Worm (Caenorhabditis elegans) whole organism, L2 larva: ENCODE measurements around the gene F32G8.3.
A peak's percentile ranks its signal among the peaks of the same experiment; 100 is the strongest.

Experiments
- C34F6.9 ChIP-seq: fragments of 150-350 bp; optimal IDR thresholded peaks from 2 replicates; lab custom pipeline; 2014; ENCODE audit warnings: missing biosample characterization, missing genetic modification characterization
- F13H6.1 ChIP-seq: sonication (generic microtip); optimal IDR thresholded peaks from 2 replicates; lab custom pipeline; 2016; ENCODE audit warnings: missing genetic modification characterization, missing compliant biosample characterization
- Y55F3AM.14 ChIP-seq: fragments of 200-800 bp; sonication (Bioruptor generic); optimal IDR thresholded peaks from 2 replicates; lab custom pipeline; 2018; ENCODE audit warnings: mild to moderate bottlenecking, missing genetic modification characterization, missing compliant biosample characterization
- blmp-1 ChIP-seq: sonication (generic microtip); optimal IDR thresholded peaks from 2 replicates; lab custom pipeline; 2017; ENCODE audit warnings: missing genetic modification characterization, mild to moderate bottlenecking, missing compliant biosample characterization, antibody characterized with exemption, moderate library complexity; ENCODE audit not compliant: insufficient read depth
- ceh-82 ChIP-seq: fragments of 150-350 bp; optimal IDR thresholded peaks from 2 replicates; lab custom pipeline; 2014; ENCODE audit warnings: missing biosample characterization, missing genetic modification characterization
- fos-1 ChIP-seq: fragments of 150-350 bp; optimal IDR thresholded peaks from 2 replicates; lab custom pipeline; 2014; ENCODE audit warnings: missing biosample characterization, missing genetic modification characterization
- gmeb-1 ChIP-seq: fragments of 150-350 bp; optimal IDR thresholded peaks from 2 replicates; lab custom pipeline; 2014; ENCODE audit warnings: missing biosample characterization, missing genetic modification characterization
- lin-11 ChIP-seq: fragments of 150-350 bp; sonication (generic microtip); optimal IDR thresholded peaks from 2 replicates; lab custom pipeline; 2014; ENCODE audit warnings: missing biosample characterization, missing genetic modification characterization, inconsistent platforms, mixed read lengths
- lin-39 ChIP-seq: fragments of 150-350 bp; optimal IDR thresholded peaks from 2 replicates; lab custom pipeline; 2014; ENCODE audit warnings: missing biosample characterization, missing genetic modification reagents, missing genetic modification characterization
- lsy-2 ChIP-seq, 2 experiments: fragments of 150-350 bp in 1 of 2; sonication (generic microtip) in 1 of 2; optimal IDR thresholded peaks; 2 replicates each; lab custom pipeline; 2014 to 2017; ENCODE audit warnings: missing biosample characterization in 2 of 2, missing genetic modification characterization in 2 of 2
- nhr-129 ChIP-seq: fragments of 150-350 bp; optimal IDR thresholded peaks from 2 replicates; lab custom pipeline; 2014; ENCODE audit warnings: missing biosample characterization, missing genetic modification characterization
- nhr-21 ChIP-seq: fragments of 150-350 bp; optimal IDR thresholded peaks from 2 replicates; lab custom pipeline; 2014; ENCODE audit warnings: missing biosample characterization, missing genetic modification characterization
- nhr-25 ChIP-seq: fragments of 150-350 bp; sonication (generic microtip); optimal IDR thresholded peaks from 3 replicates; lab custom pipeline; 2014; ENCODE audit warnings: missing biosample characterization, missing genetic modification characterization
- nhr-77 ChIP-seq: fragments of 150-350 bp; optimal IDR thresholded peaks from 2 replicates; lab custom pipeline; 2014; ENCODE audit warnings: missing biosample characterization, missing genetic modification characterization
- sem-4 ChIP-seq: fragments of 150-350 bp; optimal IDR thresholded peaks from 2 replicates; lab custom pipeline; 2014; ENCODE audit warnings: missing biosample characterization, missing genetic modification reagents, missing genetic modification characterization
- unc-39 ChIP-seq: fragments of 150-350 bp; optimal IDR thresholded peaks from 2 replicates; lab custom pipeline; 2014; ENCODE audit warnings: missing biosample characterization, missing genetic modification characterization
- unc-55 ChIP-seq: fragments of 150-350 bp; sonication (generic microtip); optimal IDR thresholded peaks from 3 replicates; lab custom pipeline; 2014; ENCODE audit warnings: missing biosample characterization, missing genetic modification reagents, missing genetic modification characterization
- unc-62 ChIP-seq: fragments of 150-350 bp; optimal IDR thresholded peaks from 2 replicates; lab custom pipeline; 2014; ENCODE audit warnings: missing biosample characterization, missing genetic modification reagents, missing genetic modification characterization
- zag-1 ChIP-seq: fragments of 150-350 bp; optimal IDR thresholded peaks from 2 replicates; lab custom pipeline; 2014; ENCODE audit warnings: missing biosample characterization, missing genetic modification characterization

F32G8.3 gene

DNA sequence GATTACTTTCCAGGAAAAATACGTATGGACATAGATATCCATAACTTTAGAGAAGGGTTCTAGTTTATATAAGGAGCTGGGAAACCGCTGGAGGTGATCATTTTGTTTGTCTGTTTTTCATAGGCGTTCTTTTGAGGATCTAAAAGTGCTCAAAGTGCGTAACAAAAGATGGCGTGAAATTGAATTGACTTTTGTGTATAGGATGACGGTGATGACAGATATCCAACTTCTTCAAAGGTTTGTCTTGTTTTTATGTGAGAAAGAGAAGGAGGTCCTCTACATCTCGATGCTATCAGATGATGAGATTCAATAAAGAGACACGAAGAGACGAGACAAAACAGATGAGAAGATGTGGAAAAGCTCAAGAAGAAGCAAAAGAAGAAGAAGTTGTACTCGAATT, 38.4 kb downstream of the F32G8.3 start:
- TF ChIP-seq zag-1 (tag; lab: Kevin White, UChicago) (no peak), sem-4 (tag; lab: Kevin White, UChicago) (no peak), unc-62 (no peak), lin-11 (tag; lab: Kevin White, UChicago) (no peak), Y55F3AM.14 (GFP tag; lab: Kevin White, UChicago) (no peak), lin-39 (tag; lab: Kevin White, UChicago) (no peak), nhr-21 (tag; lab: Kevin White, UChicago) (no peak), gmeb-1 (tag; lab: Kevin White, UChicago) (no peak), C34F6.9 (tag; lab: Kevin White, UChicago) (no peak), fos-1 (no peak), unc-55 (GFP tag; lab: Kevin White, UChicago) (no peak)

DNA sequence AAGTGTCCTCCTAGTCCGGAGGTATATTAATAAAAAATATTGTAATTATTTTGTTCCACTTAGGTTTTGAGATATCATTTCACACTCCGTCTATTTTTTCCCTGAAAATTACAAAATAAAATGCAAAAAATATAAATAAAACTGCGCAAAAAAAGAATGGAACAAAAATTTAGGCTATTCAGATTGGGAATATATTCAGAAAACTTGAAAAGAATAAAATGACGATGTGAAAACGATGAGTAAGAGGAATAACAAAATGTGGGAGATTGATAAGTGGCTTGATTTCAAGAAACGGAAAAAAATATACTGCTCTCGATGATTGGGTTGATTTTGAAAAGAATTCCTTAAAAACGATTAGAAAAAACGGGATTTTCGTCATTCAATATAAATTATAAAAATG, 40.9 kb downstream of the F32G8.3 start, which contains the start of gene dmsr-8:
Gene dmsr-8, minus strand, starts transcription at position 101 of the 400 bp plus-strand sequence.
- TF ChIP-seq blmp-1 = no peak

DNA sequence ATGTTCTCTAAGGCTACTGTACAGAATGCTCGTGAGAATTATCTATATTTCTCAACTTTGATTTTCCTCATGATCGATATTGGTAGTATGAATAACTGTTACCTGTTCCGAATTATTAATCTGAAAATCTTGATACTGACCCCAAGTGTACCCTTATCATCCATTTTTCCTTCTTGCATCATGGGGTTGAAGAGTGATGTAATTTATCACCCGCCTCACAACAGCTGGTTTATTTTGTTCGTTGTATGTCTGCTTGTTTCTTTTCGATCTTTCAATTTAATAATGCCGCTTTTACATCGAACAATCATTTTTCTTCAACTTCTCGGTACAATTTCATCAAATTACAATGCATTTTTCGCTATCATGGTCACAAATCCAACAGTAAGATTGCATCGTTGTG, 46.3 kb downstream of the F32G8.3 start, which contains the start of gene C35A5.6:
Gene C35A5.6, plus strand, starts transcription at position 283 of the 400 bp plus-strand sequence.
- TF ChIP-seq nhr-129 = peak; percentile 99
- no peak for TF ChIP-seq nhr-77 (tag; lab: Kevin White, UChicago)
- peak; percentile 34 for TF ChIP-seq nhr-25 (tag; lab: Kevin White, UChicago)

DNA sequence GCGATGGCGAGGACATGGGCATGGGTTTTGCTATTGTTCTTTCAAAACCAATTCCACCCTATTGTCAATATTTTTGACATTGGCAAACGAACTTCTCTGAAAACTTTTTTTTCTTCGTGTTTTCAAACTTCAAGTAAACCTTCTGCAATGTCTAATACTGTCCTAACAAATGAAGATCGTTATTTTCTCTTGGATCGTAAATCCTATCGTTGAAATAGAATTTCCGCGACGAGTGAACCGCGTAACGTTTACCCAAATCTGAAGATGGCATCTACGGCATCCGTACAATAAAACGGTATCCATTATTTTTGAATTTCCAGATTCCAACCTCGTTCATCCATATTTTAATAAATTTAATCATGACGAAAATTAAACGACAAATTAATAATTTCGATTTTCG, 49.6 kb downstream of the F32G8.3 start, which contains the start of gene C35A5.5:
Gene C35A5.5, plus strand, starts transcription at position 301 of the 400 bp plus-strand sequence.
- TF ChIP-seq lsy-2 (tag; optimal IDR thresholded peaks at IDR 0.05; lab: Kevin White, UChicago) = no peak
- TF ChIP-seq unc-39 (tag; lab: Kevin White, UChicago) = no peak
- no peak for TF ChIP-seq ceh-82 (tag; lab: Kevin White, UChicago)
- no peak for TF ChIP-seq unc-62
- TF ChIP-seq F13H6.1 = no peak
